Fruit fly (Drosophila melanogaster) whole organism, adult: ENCODE results near the gene CG31775.

ENCODE experiments used
- CG11617 ChIP-seq: fragments of 200-800 bp; sonication (Bioruptor generic); optimal IDR thresholded peaks from 2 replicates; lab custom pipeline; 2017; ENCODE audit warnings: mild to moderate bottlenecking, missing biosample characterization, missing genetic modification reagents, missing genetic modification characterization
- CG12768 ChIP-seq: fragments of 200-800 bp; sonication (Bioruptor generic); optimal IDR thresholded peaks from 2 replicates; lab custom pipeline; 2017; ENCODE audit warnings: missing biosample characterization, missing genetic modification characterization, mild to moderate bottlenecking, moderate library complexity, missing genetic modification reagents
- CG33017 ChIP-seq: fragments of 200-800 bp; sonication (Bioruptor generic); optimal IDR thresholded peaks from 2 replicates; lab custom pipeline; 2018; ENCODE audit warnings: missing biosample characterization, mild to moderate bottlenecking, missing genetic modification characterization, moderate library complexity
- CG5204 ChIP-seq: fragments of 200-800 bp; sonication (Bioruptor generic); optimal IDR thresholded peaks from 2 replicates; lab custom pipeline; 2016; ENCODE audit warnings: missing biosample characterization, missing genetic modification characterization
- CG7101 ChIP-seq: fragments of 200-800 bp; sonication (Bioruptor generic); optimal IDR thresholded peaks from 2 replicates; lab custom pipeline; 2018; ENCODE audit warnings: missing biosample characterization, mild to moderate bottlenecking, missing genetic modification characterization, moderate library complexity
- Crg-1 ChIP-seq: fragments of 200-800 bp; sonication (Bioruptor generic); optimal IDR thresholded peaks from 2 replicates; lab custom pipeline; 2016; ENCODE audit warnings: missing biosample characterization, missing genetic modification characterization
- bab1 ChIP-seq: fragments of 200-800 bp; sonication (Bioruptor generic); optimal IDR thresholded peaks from 3 replicates; lab custom pipeline; 2019; ENCODE audit warnings: missing biosample characterization, mild to moderate bottlenecking, missing genetic modification characterization, moderate library complexity
- cic ChIP-seq: fragments of 200-800 bp; sonication (Bioruptor generic); optimal IDR thresholded peaks from 2 replicates; lab custom pipeline; 2017; ENCODE audit warnings: missing biosample characterization, mild to moderate bottlenecking, missing genetic modification characterization, moderate library complexity
- cnc ChIP-seq, 2 experiments: fragments of >200 bp; optimal IDR thresholded peaks; 2 replicates each; lab custom pipeline; 2017
- kay ChIP-seq: fragments of 200-800 bp; sonication (Bioruptor generic); peaks from one replicate; lab custom pipeline; 2016; ENCODE audit warnings: missing biosample characterization, missing genetic modification characterization, borderline replicate concordance
- ovo ChIP-seq: fragments of 200-800 bp; sonication (Bioruptor generic); optimal IDR thresholded peaks from 2 replicates; lab custom pipeline; 2016; ENCODE audit warnings: missing biosample characterization, missing genetic modification characterization
- toe ChIP-seq: fragments of 200-800 bp; sonication (Bioruptor generic); optimal IDR thresholded peaks from 2 replicates; lab custom pipeline; 2016; ENCODE audit warnings: missing biosample characterization, missing genetic modification characterization

dm6 chr2L:14712245-14712644 lies 25.3 kb downstream of the CG31775 start, which contains the start of gene CG15282:
- TF ChIP-seq CG5204: no peak
- TF ChIP-seq kay: no peak
- TF ChIP-seq CG11617 (GFP tag; lab: Kevin White, UChicago): no peak
- no peak for TF ChIP-seq cic (GFP tag; lab: Kevin White, UChicago)
- TF ChIP-seq CG33017 (tag; lab: Kevin White, UChicago): no peak
- no peak for TF ChIP-seq toe (GFP tag; lab: Kevin White, UChicago)
- no peak for TF ChIP-seq bab1 (GFP tag; lab: Kevin White, UChicago)
- TF ChIP-seq Crg-1: no peak
- no peak for TF ChIP-seq CG7101 (tag; lab: Kevin White, UChicago)
- no peak for TF ChIP-seq ovo (GFP tag; lab: Kevin White, UChicago)
- no peak for TF ChIP-seq CG12768 (GFP tag; lab: Kevin White, UChicago)
- TF ChIP-seq cnc (optimal IDR thresholded peaks at IDR 0.05; lab: Kevin White, UChicago): no peak
